Fruit fly (Drosophila melanogaster): Measurements from ENCODE around the gene Cds.

Cds gene

DNA sequence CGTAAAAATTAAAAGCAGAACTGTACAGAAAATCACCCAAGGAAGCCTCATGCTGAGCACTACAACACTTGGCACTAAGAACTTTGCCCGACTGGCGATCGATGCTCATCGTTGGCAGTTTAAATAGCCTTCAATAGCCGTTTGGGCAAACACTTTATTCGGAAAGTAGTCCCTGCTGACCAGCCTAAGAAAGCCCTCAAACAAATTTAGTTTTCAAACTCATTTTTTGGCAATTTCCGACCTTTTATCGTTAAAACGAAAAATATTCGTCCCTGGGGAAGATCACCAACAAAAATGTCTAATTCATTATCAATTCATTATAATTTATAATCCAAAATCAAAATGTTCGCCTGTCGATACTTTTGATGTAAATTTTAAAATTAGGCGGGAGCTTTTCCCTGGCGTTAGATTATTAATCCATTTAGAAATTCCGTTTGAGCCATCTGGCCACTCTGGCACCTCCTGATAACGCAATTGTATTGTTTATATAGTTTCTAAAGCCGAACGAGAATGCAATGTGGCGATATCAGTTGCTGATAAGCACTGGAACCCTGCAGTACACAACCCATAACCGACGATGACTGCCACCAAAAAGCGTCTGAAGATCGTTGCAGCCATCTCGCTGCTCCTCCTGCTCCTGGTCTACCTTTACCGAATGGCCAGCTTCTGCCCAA is 53.0 kb downstream of the Cds start, which contains the start of the genes mthl7 and Uxs (continued):
- TF ChIP-seq E2f2 (GFP tag; IDR thresholded peaks at IDR 0.05) (peak; percentile 95), CG7271 (tag; optimal IDR thresholded peaks at IDR 0.05) (no peak), CG18599 (GFP tag; optimal IDR thresholded peaks at IDR 0.05) (no peak), CG7987 (GFP tag; optimal IDR thresholded peaks at IDR 0.05) (no peak), HLH54F (GFP tag; optimal IDR thresholded peaks at IDR 0.05) (no peak), CG11723 (GFP tag; optimal IDR thresholded peaks at IDR 0.05) (no peak), CG2875 (GFP tag; optimal IDR thresholded peaks at IDR 0.05) (no peak), Spps (tag; optimal IDR thresholded peaks at IDR 0.05) (no peak), CG12299 (tag; optimal IDR thresholded peaks at IDR 0.05) (no peak), CG9797 (GFP tag; optimal IDR thresholded peaks at IDR 0.05) (peak; percentile 42), Bgb (GFP tag; IDR thresholded peaks at IDR 0.05; ENCODE audit: partially characterized antibody) (peak; percentile 40; the same call in 1 of the 2 replicates), GATAe (GFP tag; conservative IDR thresholded peaks at IDR 0.05) (peak; percentile 72), Xbp1 (GFP tag; optimal IDR thresholded peaks at IDR 0.05) (no peak), CG5180 (GFP tag; optimal IDR thresholded peaks at IDR 0.05) (no peak), hkb (optimal IDR thresholded peaks at IDR 0.05) (no peak), hkb (GFP tag; IDR thresholded peaks at IDR 0.05) (no peak), Gsc (GFP tag; IDR thresholded peaks at IDR 0.05) (no peak), BEAF-32 (GFP tag; optimal IDR thresholded peaks at IDR 0.05) (peak; percentile 63), Camta (GFP tag; optimal IDR thresholded peaks at IDR 0.05) (no peak), CG3281 (GFP tag; optimal IDR thresholded peaks at IDR 0.05) (no peak), CG11696 (GFP tag; IDR thresholded peaks at IDR 0.05) (no peak), Dll (GFP tag; IDR thresholded peaks at IDR 0.05; ENCODE audit: partially characterized antibody) (peak; percentile 56; the same call in 1 of the 4 replicates), CG7556 (GFP tag; optimal IDR thresholded peaks at IDR 0.05) (no peak)
